Worm (Caenorhabditis elegans) whole organism, midembryonic: Measurements from ENCODE around the gene mkk-4.
A peak's percentile ranks its signal among the peaks of the same experiment; 100 is the strongest.

Source experiments
- klf-2 ChIP-seq: fragments of 200-800 bp; sonication (Bioruptor generic); conservative IDR thresholded peaks from 2 replicates; pipeline ENCODE4 v1.3.6; 2022; ENCODE audit warnings: missing genetic modification reagents, missing genetic modification characterization, missing compliant biosample characterization
- ref-1 ChIP-seq: fragments of 200-800 bp; sonication (Bioruptor generic); conservative IDR thresholded peaks from 2 replicates; pipeline ENCODE4 v1.3.6; 2022; ENCODE audit warnings: missing genetic modification reagents, missing genetic modification characterization, missing compliant biosample characterization
- ztf-23 ChIP-seq: fragments of 200-800 bp; sonication (Bioruptor generic); IDR thresholded peaks from 2 replicates; pipeline ENCODE4 v1.3.6; 2022; ENCODE audit warnings: missing genetic modification reagents, missing genetic modification characterization, missing compliant biosample characterization
- ztf-29 ChIP-seq: fragments of 200-800 bp; sonication (Bioruptor generic); IDR thresholded peaks from 2 replicates; pipeline ENCODE4 v1.3.6; 2022; ENCODE audit warnings: missing genetic modification reagents, missing genetic modification characterization, missing compliant biosample characterization

DNA sequence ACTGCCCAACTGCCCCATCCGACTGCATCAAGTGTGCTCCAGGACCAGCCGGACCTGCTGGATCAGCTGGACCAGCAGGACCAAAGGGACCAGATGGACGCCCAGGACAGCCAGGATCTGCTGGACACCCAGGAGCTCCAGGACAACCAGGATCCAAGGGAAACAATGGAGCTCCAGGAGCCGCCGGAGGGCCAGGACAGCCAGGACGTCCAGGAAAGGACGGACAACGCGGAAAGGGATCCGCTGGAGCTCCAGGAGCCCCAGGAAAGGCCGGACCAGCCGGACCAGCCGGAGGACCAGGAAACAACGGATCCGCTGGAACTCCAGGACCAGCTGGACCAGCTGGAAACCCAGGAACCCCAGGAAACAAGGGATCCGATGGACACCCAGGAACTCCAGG, 50.4 kb downstream of the mkk-4 start:
- no peak for TF ChIP-seq ref-1
- TF ChIP-seq ztf-29 (GFP tag; lab: Robert Waterston, UW), result no peak
- peak; percentile 38; the same call in 1 of the 2 replicates for TF ChIP-seq ztf-23 (GFP tag; lab: Robert Waterston, UW)
- no peak for TF ChIP-seq klf-2 (GFP tag; lab: Robert Waterston, UW)
